Fruit fly (Drosophila melanogaster): ENCODE measurements around the gene Myo95E.

Gene Myo95E

DNA sequence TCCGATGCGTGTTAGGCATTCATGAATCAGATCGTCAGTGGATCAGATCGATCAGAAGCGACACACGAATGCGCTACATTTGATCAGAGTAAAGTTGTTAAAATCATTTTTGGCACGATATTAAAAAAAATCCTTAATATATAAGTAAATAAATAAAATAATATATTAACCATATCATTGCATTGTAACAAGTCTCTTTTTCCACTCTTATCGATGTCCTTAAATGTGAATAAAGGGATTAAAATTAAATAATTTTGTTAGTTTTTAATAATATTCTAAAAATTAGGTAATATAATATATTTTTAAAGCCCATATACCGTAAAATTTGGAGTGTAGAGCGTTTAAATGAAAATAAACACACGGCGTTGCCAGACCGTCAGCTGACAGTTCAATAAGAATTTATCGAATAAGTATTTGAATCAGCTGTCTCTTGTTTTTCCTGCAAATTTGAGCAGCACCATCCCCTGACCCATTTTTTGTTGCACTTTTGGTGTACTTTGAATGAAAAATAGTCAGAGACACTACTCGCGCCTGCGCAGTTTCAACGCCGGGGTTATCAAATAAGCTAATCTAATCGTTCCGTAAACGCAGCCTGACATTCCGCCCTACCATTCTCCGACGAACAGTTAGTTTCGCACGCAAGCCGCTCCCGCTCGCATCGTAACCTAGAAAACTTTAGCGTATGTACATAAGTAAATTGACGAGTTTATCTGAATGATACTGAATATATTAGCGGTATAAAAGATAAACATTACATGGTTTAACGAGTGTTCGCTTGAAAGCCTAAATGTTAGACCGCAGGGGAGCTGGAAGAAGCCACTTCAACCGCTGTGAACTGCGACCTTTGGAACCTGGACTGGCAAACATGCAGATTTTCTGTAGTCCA, 9.1 kb downstream of the Myo95E start, which contains the start of the genes p38a and CG6178 (continued):
- peak; percentile 95 for TF ChIP-seq Hr4 (GFP tag; optimal IDR thresholded peaks at IDR 0.05)
- TF ChIP-seq Eip78C (GFP tag) = peak; percentile 97
- TF ChIP-seq Lpt (GFP tag; optimal IDR thresholded peaks at IDR 0.05) = peak; percentile 96
- peak; percentile 99 for TF ChIP-seq CG10631 (GFP tag; optimal IDR thresholded peaks at IDR 0.05)
- TF ChIP-seq Ets96B (tag; optimal IDR thresholded peaks at IDR 0.05) = peak; percentile 99
- peak; percentile 95 for TF ChIP-seq Blimp-1 (GFP tag; optimal IDR thresholded peaks at IDR 0.05)
- TF ChIP-seq net (GFP tag; optimal IDR thresholded peaks at IDR 0.05) = peak; percentile 91
- TF ChIP-seq CG1621 (tag; optimal IDR thresholded peaks at IDR 0.05) = peak; percentile 88
- peak; percentile 99 for TF ChIP-seq CG3032 (tag; optimal IDR thresholded peaks at IDR 0.05)
- peak; percentile 97 for TF ChIP-seq CG16779 (tag; optimal IDR thresholded peaks at IDR 0.05)
- peak; percentile 99 for TF ChIP-seq CG6276 (GFP tag; optimal IDR thresholded peaks at IDR 0.05)
- peak; percentile 99 for TF ChIP-seq CG4318 (GFP tag; optimal IDR thresholded peaks at IDR 0.05)
- TF ChIP-seq Sox15 (GFP tag; optimal IDR thresholded peaks at IDR 0.05) = peak; percentile 94
- TF ChIP-seq achi (GFP tag; optimal IDR thresholded peaks at IDR 0.05) = peak; percentile 99
- TF ChIP-seq Met (GFP tag; optimal IDR thresholded peaks at IDR 0.05) = peak; percentile 91
- peak; percentile 99 for TF ChIP-seq CG15336 (GFP tag; IDR thresholded peaks at IDR 0.05)
- TF ChIP-seq CG8319 (GFP tag; optimal IDR thresholded peaks at IDR 0.05) = peak; percentile 88
- TF ChIP-seq Sox14 (GFP tag; optimal IDR thresholded peaks at IDR 0.05) = peak; percentile 91
- TF ChIP-seq lz (GFP tag; optimal IDR thresholded peaks at IDR 0.05) = peak; percentile 92
- TF ChIP-seq salr (GFP tag; optimal IDR thresholded peaks at IDR 0.05) = peak; percentile 89 to 97
- TF ChIP-seq acj6 (GFP tag; optimal IDR thresholded peaks at IDR 0.05) = peak; percentile 98
- peak; percentile 98 for TF ChIP-seq OdsH (GFP tag; optimal IDR thresholded peaks at IDR 0.05)
- peak; percentile 95 for TF ChIP-seq CG6808 (GFP tag; optimal IDR thresholded peaks at IDR 0.05)

DNA sequence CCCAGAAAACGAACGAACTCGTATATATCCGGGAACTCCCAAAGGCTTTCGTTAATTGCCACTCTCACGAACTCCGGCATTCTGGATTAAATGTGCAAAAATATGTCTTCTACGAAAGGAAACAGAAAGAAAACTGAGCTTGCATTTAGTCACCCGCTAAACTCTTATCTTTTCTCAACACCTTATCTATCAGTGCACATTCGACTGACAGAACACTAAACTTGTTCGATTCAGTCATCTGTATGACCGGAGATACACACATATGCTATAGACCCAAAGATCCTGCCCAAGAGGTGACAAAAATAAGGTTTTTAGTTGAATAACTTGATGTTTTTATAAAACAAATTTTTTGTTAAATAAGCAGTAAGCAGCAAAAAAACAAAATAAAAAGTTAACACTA, 11.2 kb downstream of the Myo95E start, which contains the start of gene p38c:
Gene p38c (minus strand): TSS at position 101 of the 400 bp plus-strand sequence.
- TF ChIP-seq fd85E (GFP tag; optimal IDR thresholded peaks at IDR 0.05) = no peak
- no peak for TF ChIP-seq CG8632 (GFP tag; optimal IDR thresholded peaks at IDR 0.05)
- no peak for TF ChIP-seq lz (GFP tag; optimal IDR thresholded peaks at IDR 0.05)
- TF ChIP-seq Smox (GFP tag; optimal IDR thresholded peaks at IDR 0.05) = no peak
- no peak for TF ChIP-seq CG9139 (GFP tag; optimal IDR thresholded peaks at IDR 0.05)
- TF ChIP-seq CG6792 (GFP tag; optimal IDR thresholded peaks at IDR 0.05) = no peak
- TF ChIP-seq achi (GFP tag; optimal IDR thresholded peaks at IDR 0.05) = no peak
- no peak for TF ChIP-seq spab (GFP tag; optimal IDR thresholded peaks at IDR 0.05)
- TF ChIP-seq Sox102F (GFP tag; optimal IDR thresholded peaks at IDR 0.05) = no peak
- TF ChIP-seq esn (GFP tag; optimal IDR thresholded peaks at IDR 0.05) = no peak
- TF ChIP-seq CG31627 (GFP tag; optimal IDR thresholded peaks at IDR 0.05) = no peak
- no peak for TF ChIP-seq CG34406 (GFP tag; optimal IDR thresholded peaks at IDR 0.05)
- no peak for TF ChIP-seq CG8319 (GFP tag; optimal IDR thresholded peaks at IDR 0.05)
- TF ChIP-seq topi (GFP tag; optimal IDR thresholded peaks at IDR 0.05) = no peak
- no peak for TF ChIP-seq CG10631 (GFP tag; optimal IDR thresholded peaks at IDR 0.05)
- no peak for TF ChIP-seq CG6854 (GFP tag; optimal IDR thresholded peaks at IDR 0.05)
- no peak for TF ChIP-seq CG6163 (GFP tag; IDR thresholded peaks at IDR 0.05)

DNA sequence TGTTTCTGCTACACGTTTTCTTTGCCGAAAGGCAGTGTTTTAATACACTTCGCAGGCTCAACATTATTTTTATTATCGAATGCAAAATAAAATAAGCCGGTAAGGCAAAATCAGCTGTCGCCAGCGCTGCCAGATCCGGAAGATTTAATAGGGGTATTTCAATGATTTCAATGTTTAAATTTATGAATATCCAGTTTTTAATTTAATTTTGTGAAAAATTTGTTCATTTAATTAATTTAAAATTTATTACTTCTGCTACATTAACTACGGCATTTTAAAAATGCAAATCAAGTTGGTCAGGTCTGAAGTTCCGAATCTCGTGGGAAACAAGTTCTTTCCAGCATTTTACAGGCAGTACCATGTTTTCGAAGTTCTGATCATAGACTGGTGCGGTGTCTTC, 12.5 kb downstream of the Myo95E start, which contains the start of gene Slimp:
Gene Slimp (minus strand): TSS at position 130 of the 400 bp plus-strand sequence.
- TF ChIP-seq Met (GFP tag; optimal IDR thresholded peaks at IDR 0.05) = peak; percentile 43
- TF ChIP-seq Lpt (GFP tag; optimal IDR thresholded peaks at IDR 0.05) = no peak
- TF ChIP-seq svp (GFP tag) = peak; percentile 76
- peak; percentile 83 for TF ChIP-seq Eip78C (GFP tag)
- peak; percentile 3 for TF ChIP-seq Ets96B (tag; optimal IDR thresholded peaks at IDR 0.05)
- peak; percentile 53; the same call in 1 of the 3 replicates for TF ChIP-seq CG6163 (GFP tag; IDR thresholded peaks at IDR 0.05)
- peak; percentile 1 for TF ChIP-seq Hr39 (GFP tag; optimal IDR thresholded peaks at IDR 0.05)
- peak; percentile 10 for TF ChIP-seq CG34406 (GFP tag; optimal IDR thresholded peaks at IDR 0.05)
- peak; percentile 52 for TF ChIP-seq pdm3 (GFP tag; optimal IDR thresholded peaks at IDR 0.05)
- no peak for TF ChIP-seq Ets21C (GFP tag; optimal IDR thresholded peaks at IDR 0.05)
- TF ChIP-seq achi (GFP tag; optimal IDR thresholded peaks at IDR 0.05) = peak; percentile 26
- peak; percentile 27 for TF ChIP-seq CG31627 (GFP tag; optimal IDR thresholded peaks at IDR 0.05)
- peak; percentile 37 for TF ChIP-seq Smox (GFP tag; optimal IDR thresholded peaks at IDR 0.05)
- no peak for TF ChIP-seq CG10669 (GFP tag; optimal IDR thresholded peaks at IDR 0.05)
- peak; percentile 42 for TF ChIP-seq acj6 (GFP tag; optimal IDR thresholded peaks at IDR 0.05)
- TF ChIP-seq Sox102F (GFP tag; optimal IDR thresholded peaks at IDR 0.05) = no peak
- TF ChIP-seq esn (GFP tag; optimal IDR thresholded peaks at IDR 0.05) = peak; percentile 55
- no peak for TF ChIP-seq fd85E (GFP tag; optimal IDR thresholded peaks at IDR 0.05)
- TF ChIP-seq Sox14 (GFP tag; optimal IDR thresholded peaks at IDR 0.05) = peak; percentile 5
- TF ChIP-seq OdsH (GFP tag; optimal IDR thresholded peaks at IDR 0.05) = peak; percentile 33
- TF ChIP-seq Hr4 (GFP tag; optimal IDR thresholded peaks at IDR 0.05) = peak; percentile 46
- TF ChIP-seq topi (GFP tag; optimal IDR thresholded peaks at IDR 0.05) = peak; percentile 29
- TF ChIP-seq CG32006 (GFP tag; optimal IDR thresholded peaks at IDR 0.05) = peak; percentile 13
- TF ChIP-seq Eip75B (GFP tag; optimal IDR thresholded peaks at IDR 0.05) = peak; percentile 18
- no peak for TF ChIP-seq dac (GFP tag; optimal IDR thresholded peaks at IDR 0.05)

Measured in whole organism, prepupa.